Fruit fly (Drosophila melanogaster) whole organism, embryonic: ENCODE measurements around the gene RpS7.
A peak's percentile ranks its signal among the peaks of the same experiment; 100 is the strongest.

Source experiments
- Adf1 ChIP-seq: fragments of 200-800 bp; sonication (Bioruptor generic); IDR thresholded peaks from 2 replicates; pipeline ENCODE4 v1.3.6; 2022; ENCODE audit warnings: missing biosample characterization, missing genetic modification characterization
- Atf-2 ChIP-seq: fragments of 200-800 bp; sonication (Bioruptor generic); optimal IDR thresholded peaks from 2 replicates; lab custom pipeline; 2016; ENCODE audit warnings: missing biosample characterization, missing genetic modification characterization
- CG11247 ChIP-seq: fragments of 200-800 bp; sonication (Bioruptor generic); IDR thresholded peaks from 2 replicates; pipeline ENCODE4 v1.3.6; 2022; ENCODE audit warnings: missing biosample characterization, missing genetic modification characterization
- CG12155 ChIP-seq: fragments of 200-800 bp; sonication (Bioruptor generic); optimal IDR thresholded peaks from 3 replicates; lab custom pipeline; 2016; ENCODE audit warnings: missing biosample characterization, missing genetic modification characterization
- CG12236 ChIP-seq: fragments of 200-800 bp; sonication (Bioruptor generic); optimal IDR thresholded peaks from 2 replicates; lab custom pipeline; 2016; ENCODE audit warnings: missing biosample characterization, missing genetic modification characterization
- CG12744 ChIP-seq: fragments of 200-800 bp; sonication (Bioruptor generic); optimal IDR thresholded peaks from 2 replicates; lab custom pipeline; 2016; ENCODE audit warnings: missing biosample characterization, missing genetic modification characterization
- CG12769 ChIP-seq: fragments of 200-800 bp; sonication (Bioruptor generic); optimal IDR thresholded peaks from 2 replicates; lab custom pipeline; 2019; ENCODE audit warnings: missing biosample characterization, mild to moderate bottlenecking, missing genetic modification characterization, moderate library complexity
- CG14667 ChIP-seq: fragments of 200-800 bp; sonication (Bioruptor generic); IDR thresholded peaks from 2 replicates; pipeline ENCODE4 v1.3.6; 2022; ENCODE audit warnings: missing biosample characterization, missing genetic modification characterization
- CG16863 ChIP-seq: fragments of 200-800 bp; sonication (Bioruptor generic); optimal IDR thresholded peaks from 3 replicates; lab custom pipeline; 2016; ENCODE audit warnings: missing biosample characterization, missing genetic modification characterization
- CG18011 ChIP-seq: fragments of 200-800 bp; sonication (Bioruptor generic); optimal IDR thresholded peaks from 2 replicates; lab custom pipeline; 2017; ENCODE audit warnings: missing biosample characterization, missing genetic modification characterization, mild to moderate bottlenecking, moderate library complexity, missing genotype
- CG18476 ChIP-seq: fragments of 200-800 bp; sonication (Bioruptor generic); optimal IDR thresholded peaks from 2 replicates; lab custom pipeline; 2016; ENCODE audit warnings: missing biosample characterization, mild to moderate bottlenecking, missing genetic modification characterization
- CG2199 ChIP-seq: fragments of 200-800 bp; sonication (Bioruptor generic); IDR thresholded peaks from 3 replicates; pipeline ENCODE4 v1.3.6; 2022; ENCODE audit warnings: missing biosample characterization, missing genetic modification characterization
- CG2202 ChIP-seq: fragments of 200-800 bp; sonication (Bioruptor generic); optimal IDR thresholded peaks from 2 replicates; lab custom pipeline; 2018; ENCODE audit warnings: missing biosample characterization, mild to moderate bottlenecking, missing genetic modification characterization
- CG3281 ChIP-seq: fragments of 200-800 bp; sonication (Bioruptor generic); optimal IDR thresholded peaks from 3 replicates; lab custom pipeline; 2017; ENCODE audit warnings: missing biosample characterization, mild to moderate bottlenecking, missing genetic modification characterization
- CG3847 ChIP-seq: fragments of 200-800 bp; sonication (Bioruptor generic); IDR thresholded peaks from 2 replicates; pipeline ENCODE4 v1.3.6; 2022; ENCODE audit warnings: missing biosample characterization, missing genetic modification characterization
- CG4854 ChIP-seq: fragments of 200-800 bp; sonication (Bioruptor generic); optimal IDR thresholded peaks from 2 replicates; lab custom pipeline; 2016; ENCODE audit warnings: missing biosample characterization, missing genetic modification characterization, inconsistent platforms
- CG5180 ChIP-seq: fragments of 200-800 bp; sonication (Bioruptor generic); optimal IDR thresholded peaks from 3 replicates; lab custom pipeline; 2017; ENCODE audit warnings: missing biosample characterization, missing genetic modification characterization, mild to moderate bottlenecking, moderate library complexity, missing genetic modification reagents
- CG6272 ChIP-seq: fragments of 200-800 bp; sonication (Bioruptor generic); IDR thresholded peaks from 2 replicates; pipeline ENCODE4 v1.3.6; 2022; ENCODE audit warnings: missing biosample characterization, missing genetic modification characterization
- CG6791 ChIP-seq: fragments of 200-800 bp; sonication (Bioruptor generic); IDR thresholded peaks from 3 replicates; pipeline ENCODE4 v1.3.6; 2022; ENCODE audit warnings: missing biosample characterization, missing genetic modification characterization; ENCODE audit not compliant: partially characterized antibody
- CG7839 ChIP-seq: fragments of 200-800 bp; sonication (Bioruptor generic); optimal IDR thresholded peaks from 3 replicates; lab custom pipeline; 2018; ENCODE audit warnings: missing biosample characterization, mild to moderate bottlenecking, missing genetic modification characterization, moderate library complexity
- CG8281 ChIP-seq: fragments of 200-800 bp; sonication (Bioruptor generic); optimal IDR thresholded peaks from 2 replicates; lab custom pipeline; 2018; ENCODE audit warnings: missing biosample characterization, mild to moderate bottlenecking, missing genetic modification characterization, moderate library complexity
- CkIIα-i1 ChIP-seq: fragments of 200-800 bp; sonication (Bioruptor generic); IDR thresholded peaks from 2 replicates; pipeline ENCODE4 v1.3.6; 2022; ENCODE audit warnings: missing biosample characterization, missing genetic modification characterization
- Dad ChIP-seq: fragments of 200-800 bp; sonication (Bioruptor generic); optimal IDR thresholded peaks from 3 replicates; lab custom pipeline; 2016; ENCODE audit warnings: missing biosample characterization, missing genetic modification characterization
- Doc2 ChIP-seq: fragments of 200-800 bp; sonication (Bioruptor generic); IDR thresholded peaks from 2 replicates; pipeline ENCODE4 v1.3.6; 2022; ENCODE audit warnings: missing biosample characterization, missing genetic modification characterization
- E2f2 ChIP-seq: fragments of 200-800 bp; sonication (Bioruptor generic); IDR thresholded peaks from 2 replicates; pipeline ENCODE4 v1.3.6; 2022; ENCODE audit warnings: missing biosample characterization, missing genetic modification characterization
- Elba2 ChIP-seq: fragments of 200-800 bp; sonication (Bioruptor generic); optimal IDR thresholded peaks from 3 replicates; lab custom pipeline; 2016; ENCODE audit warnings: missing biosample characterization, missing genetic modification characterization
- Lpt ChIP-seq: fragments of >200 bp; optimal IDR thresholded peaks from 2 replicates; lab custom pipeline; 2018; ENCODE audit warnings: missing biosample characterization, missing genetic modification characterization
- Myb ChIP-seq: fragments of 200-800 bp; sonication (Bioruptor generic); optimal IDR thresholded peaks from 2 replicates; lab custom pipeline; 2016; ENCODE audit warnings: missing biosample characterization, missing genetic modification characterization
- NFAT ChIP-seq: fragments of 200-800 bp; sonication (Bioruptor generic); IDR thresholded peaks from 2 replicates; pipeline ENCODE4 v1.3.6; 2022; ENCODE audit warnings: missing biosample characterization, missing genetic modification characterization
- Sox100B ChIP-seq: fragments of 200-800 bp; sonication (Bioruptor generic); optimal IDR thresholded peaks from 3 replicates; lab custom pipeline; 2018; ENCODE audit warnings: missing biosample characterization, mild to moderate bottlenecking, missing genetic modification characterization
- Sry-δ ChIP-seq: fragments of 200-800 bp; sonication (Bioruptor generic); optimal IDR thresholded peaks from 2 replicates; lab custom pipeline; 2016; ENCODE audit warnings: missing biosample characterization, missing genetic modification characterization
- Taf1 ChIP-seq: fragments of 200-800 bp; sonication (Bioruptor generic); IDR thresholded peaks from 2 replicates; pipeline ENCODE4 v1.3.6; 2022; ENCODE audit warnings: missing biosample characterization, missing genetic modification characterization
- al ChIP-seq: fragments of 200-800 bp; sonication (Bioruptor generic); IDR thresholded peaks from 2 replicates; pipeline ENCODE4 v1.3.6; 2022; ENCODE audit warnings: missing biosample characterization, missing genetic modification characterization
- ash1 ChIP-seq: fragments of 200-800 bp; sonication (Bioruptor generic); optimal IDR thresholded peaks from 2 replicates; lab custom pipeline; 2018; ENCODE audit warnings: missing biosample characterization, mild to moderate bottlenecking, missing genetic modification characterization
- chif ChIP-seq, 2 experiments: fragments of 200-800 bp; sonication (Bioruptor generic); optimal IDR thresholded peaks; 3 replicates each; lab custom pipeline; 2016; ENCODE audit warnings: missing biosample characterization in 2 of 2, missing genetic modification characterization in 2 of 2
- cwo ChIP-seq: fragments of 200-800 bp; sonication (Bioruptor generic); optimal IDR thresholded peaks from 3 replicates; lab custom pipeline; 2017; ENCODE audit warnings: missing biosample characterization, missing genetic modification characterization, mild to moderate bottlenecking, moderate library complexity, missing genetic modification reagents
- eyg ChIP-seq: fragments of 200-800 bp; sonication (Bioruptor generic); optimal IDR thresholded peaks from 3 replicates; lab custom pipeline; 2016; ENCODE audit warnings: missing biosample characterization, missing genetic modification characterization
- gcm2 ChIP-seq: fragments of 200-800 bp; sonication (Bioruptor generic); optimal IDR thresholded peaks from 2 replicates; lab custom pipeline; 2016; ENCODE audit warnings: missing biosample characterization, missing genetic modification characterization
- ham ChIP-seq: fragments of 200-800 bp; sonication (Bioruptor generic); IDR thresholded peaks from 2 replicates; pipeline ENCODE4 v1.3.6; 2022; ENCODE audit warnings: missing biosample characterization, missing genetic modification characterization
- hb ChIP-seq: fragments of 200-800 bp; sonication (Bioruptor generic); IDR thresholded peaks from 3 replicates; pipeline ENCODE4 v1.3.6; 2022; ENCODE audit warnings: missing biosample characterization, missing genetic modification characterization; ENCODE audit not compliant: partially characterized antibody
- lilli ChIP-seq: fragments of 200-800 bp; sonication (Bioruptor generic); optimal IDR thresholded peaks from 3 replicates; lab custom pipeline; 2016; ENCODE audit warnings: missing biosample characterization, missing genetic modification characterization
- nerfin-1 ChIP-seq: fragments of 200-800 bp; sonication (Bioruptor generic); optimal IDR thresholded peaks from 3 replicates; lab custom pipeline; 2019; ENCODE audit warnings: missing biosample characterization, mild to moderate bottlenecking, missing genetic modification characterization, moderate library complexity
- psq ChIP-seq: fragments of 200-800 bp; sonication (Bioruptor generic); optimal IDR thresholded peaks from 2 replicates; lab custom pipeline; 2017; ENCODE audit warnings: missing biosample characterization, missing genetic modification characterization
- repo ChIP-seq: fragments of 200-800 bp; sonication (Bioruptor generic); optimal IDR thresholded peaks from 2 replicates; lab custom pipeline; 2016; ENCODE audit warnings: missing biosample characterization, missing genetic modification characterization
- tap ChIP-seq: fragments of 200-800 bp; optimal IDR thresholded peaks from 3 replicates; lab custom pipeline; 2019; ENCODE audit warnings: missing biosample characterization, mild to moderate bottlenecking, missing genetic modification characterization, moderate library complexity
- tin ChIP-seq: fragments of 200-800 bp; sonication (Bioruptor generic); optimal IDR thresholded peaks from 3 replicates; lab custom pipeline; 2016; ENCODE audit warnings: missing biosample characterization, missing genetic modification characterization
- toy ChIP-seq: fragments of 200-800 bp; sonication (Bioruptor generic); IDR thresholded peaks from 2 replicates; pipeline ENCODE4 v1.3.6; 2022; ENCODE audit warnings: missing biosample characterization, missing genetic modification characterization
- vvl ChIP-seq: fragments of 200-800 bp; sonication (Bioruptor generic); IDR thresholded peaks from 2 replicates; pipeline ENCODE4 v1.3.6; 2022; ENCODE audit warnings: missing biosample characterization, missing genetic modification characterization
- zen ChIP-seq: fragments of 200-800 bp; sonication (Bioruptor generic); optimal IDR thresholded peaks from 3 replicates; lab custom pipeline; 2018; ENCODE audit warnings: missing biosample characterization, mild to moderate bottlenecking, missing genetic modification characterization, moderate library complexity

Gene RpS7

DNA sequence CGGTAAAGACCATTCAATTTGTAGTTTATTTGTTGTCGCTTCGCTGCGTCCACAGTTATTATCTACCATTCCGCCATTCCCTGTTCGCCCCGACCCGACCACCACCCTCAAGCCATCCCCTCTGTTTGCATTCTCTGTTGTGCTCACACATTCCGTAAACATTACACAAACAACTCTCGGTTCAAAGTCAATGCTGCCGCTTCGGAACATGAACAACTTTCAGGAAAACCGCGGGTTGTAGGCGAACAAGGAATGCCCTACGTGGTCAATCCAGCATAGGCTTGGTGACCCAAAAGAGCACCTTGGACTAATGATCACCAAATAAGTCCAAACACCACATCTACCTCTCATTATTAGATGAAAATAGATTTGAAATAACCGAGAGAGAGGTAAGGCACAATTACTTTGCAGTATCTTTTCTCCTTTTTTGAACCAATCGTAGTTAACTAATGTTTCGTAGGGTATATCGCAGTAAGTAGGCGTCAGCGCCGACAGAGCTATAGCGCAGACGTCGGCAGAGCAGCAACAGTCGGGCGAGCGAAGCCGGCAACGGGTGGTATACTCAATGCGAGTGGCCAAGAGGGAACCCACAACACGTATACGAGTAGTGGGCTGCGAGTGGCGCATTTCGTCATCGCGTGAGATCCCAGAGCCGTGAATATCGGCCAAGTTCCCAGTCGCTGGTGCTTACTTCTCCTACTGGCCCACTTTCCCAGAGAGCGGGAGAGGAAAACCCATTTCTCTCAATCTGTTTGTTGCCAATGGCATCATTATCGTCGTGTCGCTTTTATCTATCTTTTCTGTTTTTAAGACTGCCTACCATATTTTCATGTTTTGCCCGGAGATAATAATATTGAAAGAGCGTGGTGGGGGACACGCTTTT is 5.5 kb downstream of the RpS7 start (continued):
- TF ChIP-seq hb (GFP tag; lab: Robert Waterston, UW) (no peak), CG3281 (peak; percentile 96), Atf-2 (GFP tag; lab: Kevin White, UChicago) (peak; percentile 94), Sox100B (peak; percentile 96), lilli (peak; percentile 96), tin (GFP tag; lab: Kevin White, UChicago) (peak; percentile 97), CG12744 (GFP tag; lab: Kevin White, UChicago) (peak; percentile 88), CG3847 (peak; percentile 81), CG8281 (tag; lab: Kevin White, UChicago) (peak; percentile 86), CG12769 (tag; lab: Kevin White, UChicago) (peak; percentile 95), gcm2 (GFP tag; lab: Kevin White, UChicago) (peak; percentile 66), vvl (GFP tag; lab: Robert Waterston, UW) (peak; percentile 95), Elba2 (GFP tag; lab: Kevin White, UChicago) (no peak), CG6791 (GFP tag; lab: Robert Waterston, UW) (no peak), CG12236 (GFP tag; lab: Kevin White, UChicago) (peak; percentile 82), CG18476 (GFP tag; lab: Kevin White, UChicago) (peak; percentile 96), Sry-δ (GFP tag; lab: Kevin White, UChicago) (peak; percentile 77), chif (GFP tag; optimal IDR thresholded peaks at IDR 0.05; lab: Kevin White, UChicago) (peak; percentile 93 to 98), zen (tag; lab: Kevin White, UChicago) (peak; percentile 90), ash1 (GFP tag; lab: Kevin White, UChicago) (peak; percentile 76), CkIIα-i1 (GFP tag; lab: Robert Waterston, UW) (peak; percentile 88), al (GFP tag; lab: Robert Waterston, UW) (peak; percentile 90), CG12155 (GFP tag; lab: Kevin White, UChicago) (peak; percentile 89), repo (GFP tag; lab: Kevin White, UChicago) (peak; percentile 98), Lpt (GFP tag; lab: Kevin White, UChicago) (no peak), CG2202 (tag; lab: Kevin White, UChicago) (peak; percentile 81), CG11247 (peak; percentile 73), CG4854 (GFP tag; lab: Kevin White, UChicago) (peak; percentile 97), tap (tag; lab: Kevin White, UChicago) (peak; percentile 95), Taf1 (GFP tag; lab: Robert Waterston, UW) (peak; percentile 72), CG6272 (GFP tag; lab: Robert Waterston, UW) (peak; percentile 84), E2f2 (GFP tag; lab: Robert Waterston, UW) (peak; percentile 67), CG18011 (GFP tag; lab: Kevin White, UChicago) (peak; percentile 69), toy (GFP tag; lab: Robert Waterston, UW) (peak; percentile 77), Doc2 (GFP tag; lab: Robert Waterston, UW) (0 out of 2 replicates have a peak, but pooled peaks have one; percentile 54), nerfin-1 (tag; lab: Kevin White, UChicago) (peak; percentile 90), CG14667 (GFP tag; lab: Robert Waterston, UW) (peak; percentile 86), cwo (GFP tag; lab: Kevin White, UChicago) (peak; percentile 97), NFAT (GFP tag; lab: Robert Waterston, UW) (peak; percentile 83), CG16863 (peak; percentile 95), Adf1 (peak; percentile 99), Myb (GFP tag; lab: Kevin White, UChicago) (peak; percentile 89), ham (GFP tag; lab: Robert Waterston, UW) (peak; percentile 74), CG5180 (GFP tag; lab: Kevin White, UChicago) (peak; percentile 87), CG2199 (GFP tag; lab: Robert Waterston, UW) (peak; percentile 98; the same call in 2 of the 3 replicates), Dad (GFP tag; lab: Kevin White, UChicago) (peak; percentile 97), psq (GFP tag; lab: Kevin White, UChicago) (peak; percentile 94), CG7839 (tag; lab: Kevin White, UChicago) (peak; percentile 97), eyg (GFP tag; lab: Kevin White, UChicago) (peak; percentile 97)
